Worm (Caenorhabditis elegans) whole organism, L3 larva: Measurements from ENCODE around the gene H03E18.1.

Experiments
- nfya-1 ChIP-seq: sonication (generic microtip); optimal IDR thresholded peaks from 2 replicates; lab custom pipeline; 2017; ENCODE audit warnings: missing genetic modification characterization, mild to moderate bottlenecking, missing compliant biosample characterization, antibody characterized with exemption, moderate library complexity; ENCODE audit not compliant: insufficient read depth
- nhr-12 ChIP-seq: fragments of 150-350 bp; optimal IDR thresholded peaks from 2 replicates; lab custom pipeline; 2014; ENCODE audit warnings: missing biosample characterization, missing genetic modification characterization
- nhr-77 ChIP-seq: fragments of 150-350 bp; optimal IDR thresholded peaks from 2 replicates; lab custom pipeline; 2014; ENCODE audit warnings: missing biosample characterization, missing genetic modification characterization
- pha-4 ChIP-seq: fragments of 150-350 bp; optimal IDR thresholded peaks from 2 replicates; lab custom pipeline; 2014; ENCODE audit warnings: missing biosample characterization, missing genetic modification reagents, missing genetic modification characterization
- sea-2 ChIP-seq: fragments of 150-350 bp; sonication (generic microtip); optimal IDR thresholded peaks from 4 replicates; lab custom pipeline; 2014; ENCODE audit warnings: missing biosample characterization, missing genetic modification reagents, missing genetic modification characterization

DNA sequence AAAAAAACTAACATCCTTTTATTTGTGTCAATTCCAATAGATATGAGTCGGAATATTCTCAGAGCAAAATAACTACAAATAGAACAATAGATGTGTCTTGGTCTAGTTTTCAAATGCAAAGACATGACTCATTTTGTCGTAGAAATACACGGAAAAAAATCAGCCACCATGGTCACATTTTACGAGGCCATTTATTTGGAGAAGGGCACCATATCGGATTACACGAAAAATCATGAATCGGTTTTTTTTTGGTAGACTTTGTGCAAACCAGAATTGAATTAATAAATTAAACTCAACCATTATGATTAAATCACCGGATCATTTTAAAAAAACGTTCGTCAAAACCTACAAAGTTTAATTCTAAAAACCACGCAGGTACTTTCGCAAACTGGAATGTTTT, 12.7 kb downstream of the H03E18.1 start, which contains the start of gene H03E18.2:
- TF ChIP-seq pha-4 (no peak), nhr-12 (tag; lab: Kevin White, UChicago) (no peak), nfya-1 (tag; lab: Kevin White, UChicago) (no peak), nhr-77 (tag; lab: Kevin White, UChicago) (no peak), sea-2 (GFP tag; lab: Kevin White, UChicago) (no peak)
